Worm (Caenorhabditis elegans) whole organism, L3 larva: ENCODE data around the gene F01G10.5.

Experiments used
- ceh-82 ChIP-seq: fragments of 150-350 bp; optimal IDR thresholded peaks from 2 replicates; lab custom pipeline; 2014; ENCODE audit warnings: missing biosample characterization, missing genetic modification characterization
- daf-12 ChIP-seq: fragments of 150-350 bp; optimal IDR thresholded peaks from 2 replicates; lab custom pipeline; 2014; ENCODE audit warnings: missing biosample characterization, missing genetic modification reagents, missing genetic modification characterization
- elt-1 ChIP-seq: fragments of 150-350 bp; optimal IDR thresholded peaks from 2 replicates; lab custom pipeline; 2014; ENCODE audit warnings: missing biosample characterization, missing genetic modification characterization
- elt-3 ChIP-seq, 3 experiments: fragments of 150-350 bp in 1 of 3; sonication (generic microtip) in 2 of 3; optimal IDR thresholded peaks; 2 replicates in 2 of 3; 4 replicates in 1 of 3; lab custom pipeline; 2014 to 2017; ENCODE audit warnings: missing biosample characterization in 3 of 3, missing genetic modification characterization in 3 of 3
- hmg-11 ChIP-seq: sonication (generic microtip); optimal IDR thresholded peaks from 2 replicates; lab custom pipeline; 2016; ENCODE audit warnings: missing genetic modification characterization, missing compliant biosample characterization
- mml-1 ChIP-seq: fragments of 150-350 bp; sonication (generic microtip); optimal IDR thresholded peaks from 3 replicates; lab custom pipeline; 2014; ENCODE audit warnings: missing biosample characterization, missing genetic modification characterization
- nhr-25 ChIP-seq: sonication (generic microtip); optimal IDR thresholded peaks from 2 replicates; lab custom pipeline; 2017; ENCODE audit warnings: missing biosample characterization, missing genetic modification characterization
- nhr-28 ChIP-seq: fragments of 150-350 bp; optimal IDR thresholded peaks from 2 replicates; lab custom pipeline; 2014; ENCODE audit warnings: missing biosample characterization, missing genetic modification characterization
- nhr-77 ChIP-seq: fragments of 150-350 bp; optimal IDR thresholded peaks from 2 replicates; lab custom pipeline; 2014; ENCODE audit warnings: missing biosample characterization, missing genetic modification characterization
- snpc-4 ChIP-seq: fragments of 150-350 bp; optimal IDR thresholded peaks from 2 replicates; lab custom pipeline; 2014; ENCODE audit warnings: missing biosample characterization, missing genetic modification characterization
- ztf-11 ChIP-seq: fragments of 150-350 bp; optimal IDR thresholded peaks from 2 replicates; lab custom pipeline; 2014; ENCODE audit warnings: missing biosample characterization, missing genetic modification characterization

DNA sequence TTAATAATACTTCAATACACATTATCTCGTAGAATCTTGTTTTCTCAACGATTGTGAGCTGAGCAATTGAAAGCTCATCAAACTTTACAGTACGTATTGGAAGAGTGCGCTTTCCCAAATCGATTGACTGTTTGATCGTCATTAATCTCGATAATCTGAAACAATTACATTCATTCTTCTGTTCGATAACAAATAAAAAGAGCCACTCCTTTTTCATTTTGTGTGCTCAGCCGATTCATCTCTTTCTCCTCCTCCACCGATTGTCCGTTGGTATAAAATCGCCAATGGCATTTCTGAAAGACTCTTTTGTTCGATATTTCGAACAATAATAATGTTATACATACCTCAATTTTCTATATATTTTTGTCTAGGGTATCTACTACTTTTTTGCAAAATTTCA, 7.1 kb downstream of the F01G10.5 start, which contains the start of gene nas-12:
- TF ChIP-seq hmg-11 (tag; lab: Kevin White, UChicago) (no peak), ceh-82 (tag; lab: Kevin White, UChicago) (no peak), nhr-25 (no peak), elt-1 (tag; lab: Kevin White, UChicago) (no peak), mml-1 (no peak), snpc-4 (tag; lab: Kevin White, UChicago) (no peak), nhr-77 (tag; lab: Kevin White, UChicago) (no peak), daf-12 (no peak), nhr-28 (tag; lab: Kevin White, UChicago) (no peak), elt-3 (tag; optimal IDR thresholded peaks at IDR 0.05; lab: Kevin White, UChicago) (no peak), ztf-11 (tag; lab: Kevin White, UChicago) (no peak)
